Fruit fly (Drosophila melanogaster) whole organism, embryonic: ENCODE measurements around the gene Dic1.

Experiments used
- Ada2b ChIP-seq: fragments of 200-800 bp; sonication (Bioruptor generic); IDR thresholded peaks from 2 replicates; pipeline ENCODE4 v1.3.6; 2022; ENCODE audit warnings: missing biosample characterization, missing genetic modification characterization
- Atf3 ChIP-seq: fragments of 200-800 bp; sonication (Bioruptor generic); optimal IDR thresholded peaks from 3 replicates; lab custom pipeline; 2016; ENCODE audit warnings: missing biosample characterization, missing genetic modification characterization
- Bdp1 ChIP-seq: fragments of 200-800 bp; sonication (Bioruptor generic); optimal IDR thresholded peaks from 3 replicates; lab custom pipeline; 2016; ENCODE audit warnings: missing biosample characterization, missing genetic modification characterization
- Blimp-1 ChIP-seq: fragments of 200-800 bp; sonication (Bioruptor generic); optimal IDR thresholded peaks from 3 replicates; lab custom pipeline; 2018; ENCODE audit warnings: missing biosample characterization, missing genetic modification characterization, mild to moderate bottlenecking, moderate library complexity, missing genetic modification reagents
- BtbVII ChIP-seq: fragments of 200-800 bp; sonication (Bioruptor generic); optimal IDR thresholded peaks from 3 replicates; lab custom pipeline; 2017; ENCODE audit warnings: missing biosample characterization, mild to moderate bottlenecking, missing genetic modification characterization
- Bteb2 ChIP-seq: fragments of 200-800 bp; sonication (Bioruptor generic); optimal IDR thresholded peaks from 2 replicates; lab custom pipeline; 2016; ENCODE audit warnings: missing biosample characterization, missing genetic modification characterization
- CG11247 ChIP-seq: fragments of 200-800 bp; sonication (Bioruptor generic); IDR thresholded peaks from 2 replicates; pipeline ENCODE4 v1.3.6; 2022; ENCODE audit warnings: missing biosample characterization, missing genetic modification characterization
- CG12769 ChIP-seq: fragments of 200-800 bp; sonication (Bioruptor generic); optimal IDR thresholded peaks from 2 replicates; lab custom pipeline; 2019; ENCODE audit warnings: missing biosample characterization, mild to moderate bottlenecking, missing genetic modification characterization, moderate library complexity
- CG13424 ChIP-seq: fragments of 200-800 bp; sonication (Bioruptor generic); optimal IDR thresholded peaks from 2 replicates; lab custom pipeline; 2019; ENCODE audit warnings: missing biosample characterization, mild to moderate bottlenecking, missing genetic modification characterization, moderate library complexity
- CG14965 ChIP-seq: fragments of 200-800 bp; sonication (Bioruptor generic); optimal IDR thresholded peaks from 2 replicates; lab custom pipeline; 2016; ENCODE audit warnings: missing biosample characterization, missing genetic modification characterization, borderline replicate concordance
- CG16813 ChIP-seq: fragments of 200-800 bp; sonication (Bioruptor generic); IDR thresholded peaks from 3 replicates; pipeline ENCODE4 v1.3.6; 2022; ENCODE audit warnings: missing biosample characterization, missing genetic modification characterization; ENCODE audit not compliant: partially characterized antibody
- CG16863 ChIP-seq: fragments of 200-800 bp; sonication (Bioruptor generic); optimal IDR thresholded peaks from 3 replicates; lab custom pipeline; 2016; ENCODE audit warnings: missing biosample characterization, missing genetic modification characterization
- CG17186 ChIP-seq: fragments of 200-800 bp; sonication (Bioruptor generic); optimal IDR thresholded peaks from 3 replicates; lab custom pipeline; 2017; ENCODE audit warnings: missing biosample characterization, missing genetic modification reagents, missing genetic modification characterization
- CG2120 ChIP-seq: fragments of 200-800 bp; sonication (Bioruptor generic); optimal IDR thresholded peaks from 3 replicates; lab custom pipeline; 2016; ENCODE audit warnings: missing biosample characterization, missing genetic modification characterization
- CG30020 ChIP-seq: fragments of 200-800 bp; optimal IDR thresholded peaks from 2 replicates; lab custom pipeline; 2019; ENCODE audit warnings: missing biosample characterization, mild to moderate bottlenecking, missing genetic modification characterization, moderate library complexity
- CG3163 ChIP-seq: fragments of 200-800 bp; sonication (Bioruptor generic); optimal IDR thresholded peaks from 3 replicates; lab custom pipeline; 2016; ENCODE audit warnings: missing biosample characterization, missing genetic modification characterization
- CG34422 ChIP-seq: fragments of 200-800 bp; sonication (Bioruptor generic); IDR thresholded peaks from 3 replicates; pipeline ENCODE4 v1.3.6; 2022; ENCODE audit warnings: missing biosample characterization, missing genetic modification characterization
- CG4617 ChIP-seq: fragments of 200-800 bp; sonication (Bioruptor generic); optimal IDR thresholded peaks from 3 replicates; lab custom pipeline; 2016; ENCODE audit warnings: missing biosample characterization, missing genetic modification characterization, borderline replicate concordance
- CG6765 ChIP-seq: fragments of 200-800 bp; sonication (Bioruptor generic); optimal IDR thresholded peaks from 3 replicates; lab custom pipeline; 2017; ENCODE audit warnings: missing biosample characterization, mild to moderate bottlenecking, missing genetic modification characterization
- CG7786 ChIP-seq: fragments of 200-800 bp; sonication (Bioruptor generic); optimal IDR thresholded peaks from 2 replicates; lab custom pipeline; 2016; ENCODE audit warnings: missing biosample characterization, missing genetic modification characterization
- CG8089 ChIP-seq: fragments of 200-800 bp; sonication (Bioruptor generic); optimal IDR thresholded peaks from 3 replicates; lab custom pipeline; 2016; ENCODE audit warnings: missing biosample characterization, missing genetic modification characterization
- D ChIP-seq, 2 experiments: fragments of 200-800 bp in 1 of 2; fragments of >200 bp in 1 of 2; sonication (Bioruptor generic) in 1 of 2; optimal IDR thresholded peaks; 2 replicates in 1 of 2; 3 replicates in 1 of 2; lab custom pipeline; 2017; ENCODE audit warnings: mild to moderate bottlenecking in 1 of 2, missing biosample characterization in 1 of 2, missing genetic modification characterization in 1 of 2, missing genetic modification reagents in 1 of 2
- Dbx ChIP-seq: fragments of 200-800 bp; sonication (Bioruptor generic); IDR thresholded peaks from 3 replicates; pipeline ENCODE4 v1.3.6; 2022; ENCODE audit warnings: missing biosample characterization, missing genetic modification characterization
- Dll ChIP-seq: fragments of 200-800 bp; sonication (Bioruptor generic); IDR thresholded peaks from 4 replicates; pipeline ENCODE4 v1.3.6; 2022; ENCODE audit warnings: missing biosample characterization, missing genetic modification characterization; ENCODE audit not compliant: partially characterized antibody
- Eip74EF ChIP-seq, 2 experiments: fragments of 200-800 bp in 1 of 2; fragments of >200 bp in 1 of 2; sonication (Bioruptor generic) in 1 of 2; optimal IDR thresholded peaks; 2 replicates each; lab custom pipeline; 2017 to 2019; ENCODE audit warnings: missing biosample characterization in 2 of 2, missing genetic modification characterization in 2 of 2, mild to moderate bottlenecking in 1 of 2, moderate library complexity in 1 of 2
- Elba2 ChIP-seq: fragments of 200-800 bp; sonication (Bioruptor generic); optimal IDR thresholded peaks from 3 replicates; lab custom pipeline; 2016; ENCODE audit warnings: missing biosample characterization, missing genetic modification characterization
- Fer1 ChIP-seq: fragments of 200-800 bp; sonication (Bioruptor generic); optimal IDR thresholded peaks from 2 replicates; lab custom pipeline; 2017; ENCODE audit warnings: missing biosample characterization, mild to moderate bottlenecking, missing genetic modification characterization
- Gsc ChIP-seq: fragments of 200-800 bp; sonication (Bioruptor generic); IDR thresholded peaks from 2 replicates; pipeline ENCODE4 v1.3.6; 2022; ENCODE audit warnings: missing biosample characterization, missing genetic modification characterization
- Hey ChIP-seq: fragments of 200-800 bp; sonication (Bioruptor generic); optimal IDR thresholded peaks from 3 replicates; lab custom pipeline; 2018; ENCODE audit warnings: missing biosample characterization, mild to moderate bottlenecking, missing genetic modification characterization
- MBD-R2 ChIP-seq: fragments of 200-800 bp; sonication (Bioruptor generic); IDR thresholded peaks from 2 replicates; pipeline ENCODE4 v1.3.6; 2022; ENCODE audit warnings: missing biosample characterization, missing genetic modification characterization
- Pdp1 ChIP-seq, 2 experiments: fragments of 200-800 bp; sonication (Bioruptor generic); optimal IDR thresholded peaks; 3 replicates each; lab custom pipeline; 2016; ENCODE audit warnings: missing biosample characterization in 2 of 2, missing genetic modification characterization in 2 of 2, mild to moderate bottlenecking in 1 of 2, moderate library complexity in 1 of 2
- Trl ChIP-seq, 3 experiments: fragments of >200 bp in 2 of 3; fragments of 200-800 bp in 1 of 3; sonication (Bioruptor generic) in 1 of 3; optimal IDR thresholded peaks; 2 replicates in 1 of 3; 3 replicates in 2 of 3; lab custom pipeline; 2016 to 2017; ENCODE audit warnings: missing biosample characterization in 1 of 3, missing genetic modification characterization in 1 of 3
- bsh ChIP-seq, 2 experiments: fragments of 200-800 bp; sonication (Bioruptor generic); optimal IDR thresholded peaks; 2 replicates each; lab custom pipeline; 2017 to 2018; ENCODE audit warnings: mild to moderate bottlenecking in 2 of 2, missing biosample characterization in 2 of 2, missing genetic modification characterization in 2 of 2, moderate library complexity in 1 of 2
- cato ChIP-seq: fragments of 200-800 bp; sonication (Bioruptor generic); optimal IDR thresholded peaks from 2 replicates; lab custom pipeline; 2016; ENCODE audit warnings: missing biosample characterization, missing genetic modification characterization, borderline replicate concordance
- chm ChIP-seq: fragments of 200-800 bp; sonication (Bioruptor generic); IDR thresholded peaks from 2 replicates; pipeline ENCODE4 v1.3.6; 2022; ENCODE audit warnings: missing biosample characterization, missing genetic modification characterization
- corto ChIP-seq: fragments of 200-800 bp; sonication (Bioruptor generic); optimal IDR thresholded peaks from 2 replicates; lab custom pipeline; 2016; ENCODE audit warnings: missing biosample characterization, mild to moderate bottlenecking, missing genetic modification characterization, moderate library complexity
- dmrt99B ChIP-seq: fragments of 200-800 bp; sonication (Bioruptor generic); optimal IDR thresholded peaks from 2 replicates; lab custom pipeline; 2018; ENCODE audit warnings: missing biosample characterization, mild to moderate bottlenecking, missing genetic modification characterization, moderate library complexity
- eve ChIP-seq, 2 experiments: fragments of >200 bp; optimal IDR thresholded peaks; 2 replicates each; lab custom pipeline; 2017; ENCODE audit warnings: missing biosample characterization in 2 of 2, missing genetic modification characterization in 2 of 2
- fd96Cb ChIP-seq: fragments of 200-800 bp; sonication (Bioruptor generic); optimal IDR thresholded peaks from 2 replicates; lab custom pipeline; 2018; ENCODE audit warnings: missing biosample characterization, mild to moderate bottlenecking, missing genetic modification characterization, moderate library complexity
- fu2 ChIP-seq: fragments of 200-800 bp; sonication (Bioruptor generic); optimal IDR thresholded peaks from 2 replicates; lab custom pipeline; 2016; ENCODE audit warnings: missing biosample characterization, missing genetic modification characterization
- gcm2 ChIP-seq: fragments of 200-800 bp; sonication (Bioruptor generic); optimal IDR thresholded peaks from 2 replicates; lab custom pipeline; 2016; ENCODE audit warnings: missing biosample characterization, missing genetic modification characterization
- gem ChIP-seq: fragments of 200-800 bp; sonication (Bioruptor generic); optimal IDR thresholded peaks from 2 replicates; lab custom pipeline; 2019; ENCODE audit warnings: missing biosample characterization, mild to moderate bottlenecking, missing genetic modification characterization, moderate library complexity
- grn ChIP-seq: fragments of 200-800 bp; sonication (Bioruptor generic); optimal IDR thresholded peaks from 3 replicates; lab custom pipeline; 2017; ENCODE audit warnings: missing biosample characterization, missing genetic modification characterization
- mam ChIP-seq: fragments of 200-800 bp; sonication (Bioruptor generic); optimal IDR thresholded peaks from 3 replicates; lab custom pipeline; 2016; ENCODE audit warnings: missing biosample characterization, missing genetic modification characterization
- pnt ChIP-seq: fragments of 200-800 bp; sonication (Bioruptor generic); optimal IDR thresholded peaks from 3 replicates; lab custom pipeline; 2016; ENCODE audit warnings: missing biosample characterization, missing genetic modification characterization
- sd ChIP-seq: fragments of 200-800 bp; sonication (Bioruptor generic); optimal IDR thresholded peaks from 3 replicates; lab custom pipeline; 2018; ENCODE audit warnings: missing biosample characterization, mild to moderate bottlenecking, missing genetic modification characterization, moderate library complexity
- vfl ChIP-seq: fragments of 200-800 bp; sonication (Bioruptor generic); optimal IDR thresholded peaks from 2 replicates; lab custom pipeline; 2016; ENCODE audit warnings: missing biosample characterization, missing genetic modification characterization
- vvl ChIP-seq: fragments of 200-800 bp; sonication (Bioruptor generic); IDR thresholded peaks from 2 replicates; pipeline ENCODE4 v1.3.6; 2022; ENCODE audit warnings: missing biosample characterization, missing genetic modification characterization
- wdn ChIP-seq: fragments of 200-800 bp; sonication (Bioruptor generic); IDR thresholded peaks from 2 replicates; pipeline ENCODE4 v1.3.6; 2022; ENCODE audit warnings: missing biosample characterization, missing genetic modification characterization

Dic1 gene

DNA sequence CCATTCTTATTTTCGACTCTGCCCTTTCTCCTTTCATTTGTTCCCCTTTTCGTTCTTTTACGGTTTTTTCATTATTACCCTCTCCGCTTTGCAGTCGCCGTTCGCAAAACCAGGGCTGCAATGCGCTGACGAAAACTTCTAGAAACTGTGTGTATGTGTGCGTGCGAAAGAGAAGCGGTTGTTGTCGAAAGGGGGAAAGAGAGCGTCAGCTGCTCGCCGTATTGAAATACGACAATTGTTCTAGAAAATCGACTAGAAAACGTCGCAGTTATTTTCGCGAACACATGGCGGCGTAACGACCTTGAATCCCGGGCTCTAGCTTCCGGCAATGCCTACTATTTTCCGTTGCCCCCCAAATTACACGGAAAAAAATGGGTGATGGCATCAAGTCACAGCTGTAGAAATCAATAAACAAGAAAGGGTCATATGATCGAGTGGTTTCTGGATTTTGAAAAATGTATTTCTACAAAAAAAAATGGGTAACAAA lies 18.0 kb downstream of the Dic1 start (continued):
- TF ChIP-seq vvl (GFP tag; lab: Robert Waterston, UW), result no peak
- TF ChIP-seq Elba2, result no peak
- no peak for TF ChIP-seq cato (GFP tag; lab: Kevin White, UChicago)
- peak; percentile 7 for TF ChIP-seq Bteb2
- no peak for TF ChIP-seq corto (GFP tag; lab: Kevin White, UChicago)
- TF ChIP-seq Hey (tag; lab: Kevin White, UChicago), result no peak
- TF ChIP-seq CG13424 (tag; lab: Kevin White, UChicago), result no peak
- TF ChIP-seq eve (GFP tag; optimal IDR thresholded peaks at IDR 0.05; lab: Kevin White, UChicago), result no peak
- no peak for TF ChIP-seq chm
- TF ChIP-seq CG8089 (GFP tag; lab: Kevin White, UChicago), result no peak
- TF ChIP-seq pnt (GFP tag; lab: Kevin White, UChicago), result no peak
- TF ChIP-seq CG11247, result no peak
- TF ChIP-seq fd96Cb (tag; lab: Kevin White, UChicago), result no peak
- TF ChIP-seq vfl (GFP tag; lab: Kevin White, UChicago), result no peak
- TF ChIP-seq CG16863 (GFP tag; lab: Kevin White, UChicago), result no peak
- TF ChIP-seq Blimp-1 (GFP tag; lab: Kevin White, UChicago), result no peak
- 0 out of 4 replicates have a peak, but pooled peaks have one; percentile 24 for TF ChIP-seq Dll
- peak; percentile 46 for TF ChIP-seq mam
- TF ChIP-seq CG30020 (tag; lab: Kevin White, UChicago), result no peak
- TF ChIP-seq Dbx, result 0 out of 3 replicates have a peak, but pooled peaks have one; percentile 23
- TF ChIP-seq CG34422 (GFP tag; lab: Robert Waterston, UW), result peak; percentile 48; the same call in 1 of the 3 replicates
- TF ChIP-seq CG17186 (GFP tag; lab: Kevin White, UChicago), result no peak
- TF ChIP-seq bsh (GFP tag; optimal IDR thresholded peaks at IDR 0.05; lab: Kevin White, UChicago), result no peak
- TF ChIP-seq grn (GFP tag; lab: Kevin White, UChicago), result no peak
- TF ChIP-seq CG6765 (GFP tag; lab: Kevin White, UChicago), result peak; percentile 65
- TF ChIP-seq Pdp1 (GFP tag; optimal IDR thresholded peaks at IDR 0.05; lab: Kevin White, UChicago), result no peak
- no peak for TF ChIP-seq wdn (GFP tag; lab: Robert Waterston, UW)
- no peak for TF ChIP-seq CG12769 (tag; lab: Kevin White, UChicago)
- peak; percentile 43 to 62 for TF ChIP-seq Trl (optimal IDR thresholded peaks at IDR 0.05; lab: Kevin White, UChicago)
- no peak for TF ChIP-seq Trl (GFP tag; optimal IDR thresholded peaks at IDR 0.05; lab: Kevin White, UChicago)
- TF ChIP-seq D (optimal IDR thresholded peaks at IDR 0.05; lab: Kevin White, UChicago), result no peak
- no peak for TF ChIP-seq D (GFP tag; optimal IDR thresholded peaks at IDR 0.05; lab: Kevin White, UChicago)
- TF ChIP-seq CG4617, result no peak
- TF ChIP-seq CG7786 (GFP tag; lab: Kevin White, UChicago), result peak; percentile 7
- no peak for TF ChIP-seq gcm2
- TF ChIP-seq sd (tag; lab: Kevin White, UChicago), result no peak
- no peak for TF ChIP-seq gem (tag; lab: Kevin White, UChicago)
- TF ChIP-seq CG14965, result no peak
- TF ChIP-seq Fer1, result peak; percentile 29
- no peak for TF ChIP-seq Bdp1 (GFP tag; lab: Kevin White, UChicago)
- TF ChIP-seq Gsc (GFP tag; lab: Robert Waterston, UW), result no peak
- peak; percentile 30; the same call in 1 of the 2 replicates for TF ChIP-seq MBD-R2
- peak; percentile 54 for TF ChIP-seq BtbVII (GFP tag; lab: Kevin White, UChicago)
- TF ChIP-seq dmrt99B, result no peak
- no peak for TF ChIP-seq Eip74EF (GFP tag; optimal IDR thresholded peaks at IDR 0.05; lab: Kevin White, UChicago)
- peak; percentile 94 for TF ChIP-seq CG3163 (GFP tag; lab: Kevin White, UChicago)
- 0 out of 3 replicates have a peak, but pooled peaks have one; percentile 30 for TF ChIP-seq CG16813
- peak; percentile 59 for TF ChIP-seq CG2120 (GFP tag; lab: Kevin White, UChicago)
- TF ChIP-seq Ada2b (GFP tag; lab: Robert Waterston, UW), result peak; percentile 28; the same call in 1 of the 2 replicates
- TF ChIP-seq Atf3 (GFP tag; lab: Kevin White, UChicago), result no peak
- TF ChIP-seq fu2 (GFP tag; lab: Kevin White, UChicago), result peak; percentile 5
